Worm (Caenorhabditis elegans) whole organism, L4 larva: Measurements from ENCODE around the gene Y55F3BR.10.
A peak's percentile ranks its signal among the peaks of the same experiment; 100 is the strongest.

Source experiments
- F26F4.8 ChIP-seq: fragments of 200-800 bp; sonication (Bioruptor generic); conservative IDR thresholded peaks from 2 replicates; pipeline ENCODE4 v1.3.6; 2022; ENCODE audit warnings: missing genetic modification characterization, missing compliant biosample characterization
- T20F7.1 ChIP-seq: fragments of 200-800 bp; sonication (Bioruptor generic); optimal IDR thresholded peaks from 2 replicates; lab custom pipeline; 2018; ENCODE audit warnings: mild to moderate bottlenecking, missing genetic modification characterization, missing compliant biosample characterization
- Y48G9A.11 ChIP-seq: fragments of 200-800 bp; sonication (Bioruptor generic); IDR thresholded peaks from 2 replicates; pipeline ENCODE4 v1.3.6; 2022; ENCODE audit warnings: missing genetic modification reagents, missing genetic modification characterization, missing compliant biosample characterization
- ZK337.2 ChIP-seq: fragments of 200-800 bp; sonication (Bioruptor generic); IDR thresholded peaks from 2 replicates; pipeline ENCODE4 v1.3.6; 2022; ENCODE audit warnings: missing genetic modification reagents, missing genetic modification characterization, missing compliant biosample characterization
- ZK546.5 ChIP-seq, 2 experiments: sonication (generic microtip); optimal IDR thresholded peaks; 2 replicates each; lab custom pipeline; 2017; ENCODE audit warnings: missing biosample characterization in 2 of 2, missing genetic modification characterization in 2 of 2
- aha-1 ChIP-seq: fragments of 150-350 bp; peaks from one replicate; lab custom pipeline; 2014; ENCODE audit warnings: missing biosample characterization, missing genetic modification characterization
- arid-1 ChIP-seq: fragments of 200-800 bp; sonication (Bioruptor generic); conservative IDR thresholded peaks from 2 replicates; pipeline ENCODE4 v1.3.6; 2022; ENCODE audit warnings: missing genetic modification reagents, missing genetic modification characterization, missing compliant biosample characterization
- ceh-28 ChIP-seq: fragments of 150-350 bp; optimal IDR thresholded peaks from 2 replicates; lab custom pipeline; 2014; ENCODE audit warnings: missing biosample characterization, missing genetic modification reagents, missing genetic modification characterization
- ces-1 ChIP-seq: fragments of 150-350 bp; sonication (generic microtip); optimal IDR thresholded peaks from 4 replicates; lab custom pipeline; 2014; ENCODE audit warnings: missing biosample characterization, missing genetic modification reagents, missing genetic modification characterization
- daf-12 ChIP-seq: fragments of 150-350 bp; optimal IDR thresholded peaks from 2 replicates; lab custom pipeline; 2014; ENCODE audit warnings: missing biosample characterization, missing genetic modification reagents, missing genetic modification characterization
- daf-8 ChIP-seq: fragments of 200-800 bp; sonication (Bioruptor generic); IDR thresholded peaks from 2 replicates; pipeline ENCODE4 v1.3.6; 2022; ENCODE audit warnings: missing genetic modification characterization, missing compliant biosample characterization
- dve-1 ChIP-seq: sonication (generic microtip); optimal IDR thresholded peaks from 2 replicates; lab custom pipeline; 2017; ENCODE audit warnings: antibody characterized with exemption, mild to moderate bottlenecking, missing genetic modification characterization, missing compliant biosample characterization; ENCODE audit not compliant: insufficient read depth
- hif-1 ChIP-seq, 2 experiments: sonication (generic microtip); optimal IDR thresholded peaks; 2 replicates each; lab custom pipeline; 2016 to 2017; ENCODE audit warnings: missing compliant biosample characterization in 2 of 2, missing genetic modification characterization in 2 of 2, missing genetic modification reagents in 2 of 2, missing genotype in 2 of 2, mild to moderate bottlenecking in 1 of 2
- hmg-1.1 ChIP-seq: fragments of 200-800 bp; sonication (Bioruptor generic); IDR thresholded peaks from 2 replicates; pipeline ENCODE4 v1.3.6; 2022; ENCODE audit warnings: missing genetic modification reagents, missing genetic modification characterization, missing compliant biosample characterization
- lin-13 ChIP-seq: fragments of 150-350 bp; optimal IDR thresholded peaks from 2 replicates; lab custom pipeline; 2014; ENCODE audit warnings: missing biosample characterization, missing genetic modification reagents, missing genetic modification characterization
- lin-39 ChIP-seq: fragments of 150-350 bp; optimal IDR thresholded peaks from 2 replicates; lab custom pipeline; 2014; ENCODE audit warnings: missing biosample characterization, missing genetic modification reagents, missing genetic modification characterization
- lsy-2 ChIP-seq, 2 experiments: fragments of 150-350 bp in 1 of 2; sonication (generic microtip) in 1 of 2; optimal IDR thresholded peaks; 2 replicates each; lab custom pipeline; 2014 to 2017; ENCODE audit warnings: missing biosample characterization in 2 of 2, missing genetic modification characterization in 2 of 2
- nhr-102 ChIP-seq: sonication (generic microtip); optimal IDR thresholded peaks from 2 replicates; lab custom pipeline; 2016; ENCODE audit warnings: mild to moderate bottlenecking, missing genetic modification characterization, moderate library complexity, missing compliant biosample characterization
- nhr-11 ChIP-seq: fragments of 150-350 bp; optimal IDR thresholded peaks from 2 replicates; lab custom pipeline; 2014; ENCODE audit warnings: missing biosample characterization, missing genetic modification characterization
- nhr-237 ChIP-seq: sonication (generic microtip); optimal IDR thresholded peaks from 2 replicates; lab custom pipeline; 2017; ENCODE audit warnings: missing biosample characterization, missing genetic modification characterization
- nhr-28 ChIP-seq: fragments of 150-350 bp; optimal IDR thresholded peaks from 2 replicates; lab custom pipeline; 2014; ENCODE audit warnings: missing biosample characterization, missing genetic modification characterization
- nhr-42 ChIP-seq: fragments of 200-800 bp; sonication (Bioruptor generic); IDR thresholded peaks from 2 replicates; pipeline ENCODE4 v1.3.6; 2022; ENCODE audit warnings: missing genetic modification characterization, missing compliant biosample characterization
- nhr-6 ChIP-seq: fragments of 150-350 bp; optimal IDR thresholded peaks from 2 replicates; lab custom pipeline; 2014; ENCODE audit warnings: missing biosample characterization, missing genetic modification characterization
- set-16 ChIP-seq: fragments of 200-800 bp; sonication (Bioruptor generic); IDR thresholded peaks from 2 replicates; pipeline ENCODE4 v1.3.6; 2022; ENCODE audit warnings: missing genetic modification reagents, missing genetic modification characterization, missing compliant biosample characterization
- skn-1 ChIP-seq: fragments of 150-350 bp; optimal IDR thresholded peaks from 2 replicates; lab custom pipeline; 2014; ENCODE audit warnings: missing biosample characterization, missing genetic modification characterization
- tra-1 ChIP-seq: fragments of 200-800 bp; sonication (Bioruptor generic); IDR thresholded peaks from 2 replicates; pipeline ENCODE4 v1.3.6; 2022; ENCODE audit warnings: missing genetic modification reagents, missing genetic modification characterization, missing compliant biosample characterization
- unc-39 ChIP-seq: sonication (generic microtip); optimal IDR thresholded peaks from 2 replicates; lab custom pipeline; 2017; ENCODE audit warnings: missing biosample characterization, missing genetic modification characterization
- unc-62 ChIP-seq, 3 experiments: fragments of 150-350 bp in 1 of 3; sonication (generic microtip); optimal IDR thresholded peaks in 2 of 3; peaks in 1 of 3; 1 replicate in 1 of 3; 2 replicates in 2 of 3; lab custom pipeline; 2014 to 2017; ENCODE audit warnings: missing biosample characterization in 3 of 3, missing genetic modification characterization in 3 of 3, missing genetic modification reagents in 3 of 3, missing genotype in 1 of 3
- zag-1 ChIP-seq: fragments of 150-350 bp; optimal IDR thresholded peaks from 2 replicates; lab custom pipeline; 2014; ENCODE audit warnings: missing biosample characterization, missing genetic modification characterization
- zip-2 ChIP-seq: fragments of 150-350 bp; optimal IDR thresholded peaks from 2 replicates; lab custom pipeline; 2014; ENCODE audit warnings: missing biosample characterization, missing genetic modification characterization
- ztf-11 ChIP-seq: fragments of 150-350 bp; optimal IDR thresholded peaks from 2 replicates; lab custom pipeline; 2014; ENCODE audit warnings: missing biosample characterization, missing genetic modification characterization

Gene Y55F3BR.10

DNA sequence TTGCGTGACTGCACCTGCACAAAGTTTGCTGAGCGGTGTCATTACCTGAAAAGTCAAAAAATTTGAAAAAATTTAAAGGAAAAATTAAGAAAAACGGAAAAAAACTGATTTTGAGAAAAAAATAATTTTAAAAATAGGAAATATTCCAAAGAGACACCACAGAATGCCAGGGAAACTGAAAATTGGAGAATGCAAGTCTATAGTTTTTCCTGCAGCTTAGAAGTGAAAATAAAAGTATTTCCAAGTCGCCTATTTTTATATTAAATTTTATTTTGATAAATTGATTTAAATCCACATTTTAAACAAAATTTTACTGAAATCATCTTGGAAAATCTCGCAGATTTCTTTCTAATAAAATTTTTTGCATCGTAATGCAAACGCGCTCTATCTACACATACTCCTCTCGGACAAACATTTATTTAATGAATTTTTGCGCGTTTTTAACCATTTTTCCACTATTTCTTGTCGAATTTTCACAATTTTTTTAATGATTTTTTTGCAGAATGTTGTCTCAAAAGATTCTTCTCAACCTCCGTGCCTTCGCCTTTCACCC, 35.6 kb upstream of the Y55F3BR.10 start, which contains the start of the genes F56B3.11 and ech-5 (continued):
- TF ChIP-seq nhr-28 (tag; lab: Kevin White, UChicago) (peak; percentile 7), daf-8 (GFP tag; lab: Robert Waterston, UW) (no peak), zag-1 (no peak), nhr-6 (tag; lab: Kevin White, UChicago) (no peak)

DNA sequence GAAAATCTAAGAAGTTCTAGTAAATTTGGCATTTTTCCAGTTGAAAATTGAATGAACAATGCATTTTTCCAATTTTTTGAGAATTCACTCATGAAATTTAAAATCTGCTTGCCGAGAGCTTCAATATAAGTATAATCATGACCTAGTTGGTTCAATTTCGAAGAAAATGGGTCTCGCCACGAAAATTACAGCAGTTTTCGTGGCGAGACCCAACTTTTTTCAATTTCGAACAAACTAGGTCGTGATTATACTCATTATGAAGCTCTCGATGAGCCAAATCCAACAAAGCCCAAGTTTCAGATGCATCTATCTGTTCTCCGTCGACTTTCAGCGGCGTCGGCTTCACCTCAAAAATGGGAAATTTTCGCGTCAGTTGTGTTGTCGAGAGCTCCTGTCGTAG, 31.7 kb upstream of the Y55F3BR.10 start, which contains the start of gene mrpl-46:
mrpl-46 (plus strand) TSS at position 301 of the 400 bp plus-strand sequence.
- TF ChIP-seq zip-2 (tag; lab: Kevin White, UChicago) (no peak), lin-39 (tag; lab: Kevin White, UChicago) (no peak), hif-1 (tag; optimal IDR thresholded peaks at IDR 0.05; lab: Kevin White, UChicago) (no peak), unc-62 (GFP tag; optimal IDR thresholded peaks at IDR 0.05 in 1 of 2; lab: Kevin White, UChicago) (no peak), unc-62 (tag; optimal IDR thresholded peaks at IDR 0.05; lab: Kevin White, UChicago) (no peak), skn-1 (no peak), F26F4.8 (no peak), aha-1 (tag; lab: Kevin White, UChicago) (no peak), nhr-102 (tag; lab: Kevin White, UChicago) (no peak), arid-1 (GFP tag; lab: Robert Waterston, UW) (no peak), nhr-28 (tag; lab: Kevin White, UChicago) (no peak), hmg-1.1 (no peak), dve-1 (tag; lab: Kevin White, UChicago) (no peak), nhr-42 (GFP tag; lab: Robert Waterston, UW) (no peak), ZK337.2 (no peak), daf-12 (tag; lab: Kevin White, UChicago) (no peak), ZK546.5 (tag; optimal IDR thresholded peaks at IDR 0.05; lab: Kevin White, UChicago) (no peak), ces-1 (GFP tag; lab: Kevin White, UChicago) (no peak), set-16 (GFP tag; lab: Robert Waterston, UW) (no peak)

- TF ChIP-seq aha-1 (tag; lab: Kevin White, UChicago) (peak; percentile 81), Y48G9A.11 (0 out of 2 replicates have a peak, but pooled peaks have one; percentile 51), ztf-11 (tag; lab: Kevin White, UChicago) (no peak), unc-39 (tag; lab: Kevin White, UChicago) (no peak)
Measured at ce11 chrIV:801162-801561, 31.1 kb upstream of the Y55F3BR.10 start.

DNA sequence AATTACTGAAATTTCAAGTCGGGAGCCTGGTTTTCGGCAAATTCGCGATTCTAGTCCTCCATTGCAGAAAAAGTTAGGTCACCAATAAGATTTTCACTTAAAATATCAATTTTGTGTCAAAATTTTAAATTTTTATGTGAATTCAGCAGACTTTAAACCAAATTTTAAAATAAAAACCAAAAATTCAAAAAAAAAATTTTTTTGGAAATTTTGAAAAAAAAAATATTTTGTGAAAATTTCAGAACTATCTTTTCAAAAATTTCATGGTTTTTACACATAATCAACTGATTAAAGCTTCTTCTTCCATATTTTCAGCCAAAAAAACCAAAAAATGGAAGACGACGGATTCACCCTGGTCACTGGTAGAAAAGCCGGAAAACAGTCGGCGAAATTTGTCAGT, 27.4 kb upstream of the Y55F3BR.10 start, which contains the start of gene Y55F3BL.4:
Y55F3BL.4 (plus strand) TSS at position 301 of the 400 bp plus-strand sequence.
- TF ChIP-seq unc-62 (GFP tag; optimal IDR thresholded peaks at IDR 0.05 in 1 of 2; lab: Kevin White, UChicago) (peak in 1 of 2 experiments; percentile 36), unc-62 (tag; optimal IDR thresholded peaks at IDR 0.05; lab: Kevin White, UChicago) (no peak), nhr-237 (tag; lab: Kevin White, UChicago) (no peak)

DNA sequence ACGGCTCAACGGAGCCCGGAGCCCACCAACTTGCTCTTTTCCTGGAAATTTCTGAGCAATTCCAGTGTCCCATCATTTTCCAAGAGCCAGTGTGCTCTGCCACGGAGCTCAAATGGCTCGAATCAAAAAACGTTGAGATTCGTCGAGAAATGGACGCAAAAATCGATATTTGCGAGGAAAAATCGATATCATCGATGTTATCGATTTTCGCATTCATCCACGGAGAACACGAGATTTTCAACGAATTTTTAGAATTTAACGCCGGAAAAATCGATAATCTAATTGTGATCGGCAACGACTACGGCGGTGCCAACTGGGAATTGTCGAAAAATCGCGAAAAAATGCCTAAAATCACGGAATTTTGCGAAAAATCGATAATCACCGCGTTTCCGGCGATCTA, 26.5 kb upstream of the Y55F3BR.10 start:
- TF ChIP-seq lsy-2 (tag; optimal IDR thresholded peaks at IDR 0.05; lab: Kevin White, UChicago) (no peak), unc-62 (GFP tag; optimal IDR thresholded peaks at IDR 0.05 in 1 of 2; lab: Kevin White, UChicago) (peak in 1 of 2 experiments; percentile 82), unc-62 (tag; optimal IDR thresholded peaks at IDR 0.05; lab: Kevin White, UChicago) (no peak), T20F7.1 (no peak), lin-13 (GFP tag; lab: Kevin White, UChicago) (no peak), nhr-11 (no peak), ceh-28 (tag; lab: Kevin White, UChicago) (peak; percentile 89), tra-1 (GFP tag; lab: Robert Waterston, UW) (no peak)
- TF ChIP-seq, all 104 proteins: peak for 2
